Worm (Caenorhabditis elegans): ENCODE measurements around the gene rsp-2.

ce11 chrII:11459883-11460282 is 7.1 kb upstream of the rsp-2 start:
- TF ChIP-seq lin-39 (tag; optimal IDR thresholded peaks at IDR 0.05) (no peak), dpl-1 (GFP tag; optimal IDR thresholded peaks at IDR 0.05) (no peak), nhr-47 (tag; optimal IDR thresholded peaks at IDR 0.05) (no peak), nhr-20 (tag; optimal IDR thresholded peaks at IDR 0.05) (no peak), unc-130 (tag; optimal IDR thresholded peaks at IDR 0.05) (no peak), swsn-7 (tag; optimal IDR thresholded peaks at IDR 0.05) (no peak)
